Fruit fly (Drosophila melanogaster) whole organism, embryonic: ENCODE measurements around the gene CG42820.
A peak's percentile ranks its signal among the peaks of the same experiment; 100 is the strongest.

Experiments
- Antp ChIP-seq: fragments of 200-800 bp; sonication (Bioruptor generic); optimal IDR thresholded peaks from 3 replicates; lab custom pipeline; 2016; ENCODE audit warnings: missing biosample characterization, missing genetic modification characterization
- Bgb ChIP-seq: fragments of 200-800 bp; sonication (Bioruptor generic); IDR thresholded peaks from 2 replicates; pipeline ENCODE4 v1.3.6; 2022; ENCODE audit warnings: missing biosample characterization, missing genetic modification characterization; ENCODE audit not compliant: partially characterized antibody
- BtbVII ChIP-seq: fragments of 200-800 bp; sonication (Bioruptor generic); optimal IDR thresholded peaks from 3 replicates; lab custom pipeline; 2017; ENCODE audit warnings: missing biosample characterization, mild to moderate bottlenecking, missing genetic modification characterization
- CG10267 ChIP-seq: fragments of 200-800 bp; sonication (Bioruptor generic); optimal IDR thresholded peaks from 2 replicates; lab custom pipeline; 2018; ENCODE audit warnings: missing biosample characterization, mild to moderate bottlenecking, missing genetic modification characterization, moderate library complexity
- CG10565 ChIP-seq: fragments of 200-800 bp; sonication (Bioruptor generic); optimal IDR thresholded peaks from 3 replicates; lab custom pipeline; 2016; ENCODE audit warnings: missing biosample characterization, mild to moderate bottlenecking, missing genetic modification characterization
- CG12071 ChIP-seq: fragments of 200-800 bp; sonication (Bioruptor generic); optimal IDR thresholded peaks from 3 replicates; lab custom pipeline; 2018; ENCODE audit warnings: missing biosample characterization, mild to moderate bottlenecking, missing genetic modification characterization
- CG14050 ChIP-seq: fragments of 200-800 bp; sonication (Bioruptor generic); IDR thresholded peaks from 3 replicates; pipeline ENCODE4 v1.3.6; 2022; ENCODE audit warnings: missing biosample characterization, missing genetic modification characterization
- CG15514 ChIP-seq: fragments of 200-800 bp; sonication (Bioruptor generic); optimal IDR thresholded peaks from 3 replicates; lab custom pipeline; 2017; ENCODE audit warnings: missing biosample characterization, missing genetic modification characterization, mild to moderate bottlenecking, moderate library complexity, missing genetic modification reagents
- CG16815 ChIP-seq: fragments of 200-800 bp; sonication (Bioruptor generic); optimal IDR thresholded peaks from 3 replicates; lab custom pipeline; 2017; ENCODE audit warnings: missing biosample characterization, mild to moderate bottlenecking, missing genetic modification characterization
- CG17361 ChIP-seq: fragments of 200-800 bp; sonication (Bioruptor generic); IDR thresholded peaks from 3 replicates; pipeline ENCODE4 v1.3.6; 2022; ENCODE audit warnings: missing biosample characterization, missing genetic modification characterization
- CG3163 ChIP-seq: fragments of 200-800 bp; sonication (Bioruptor generic); optimal IDR thresholded peaks from 3 replicates; lab custom pipeline; 2016; ENCODE audit warnings: missing biosample characterization, missing genetic modification characterization
- CG3838 ChIP-seq: fragments of 200-800 bp; sonication (Bioruptor generic); optimal IDR thresholded peaks from 3 replicates; lab custom pipeline; 2016; ENCODE audit warnings: missing biosample characterization, missing genetic modification characterization
- CG3847 ChIP-seq: fragments of 200-800 bp; sonication (Bioruptor generic); IDR thresholded peaks from 2 replicates; pipeline ENCODE4 v1.3.6; 2022; ENCODE audit warnings: missing biosample characterization, missing genetic modification characterization
- CG4328 ChIP-seq: fragments of 200-800 bp; sonication (Bioruptor generic); optimal IDR thresholded peaks from 3 replicates; lab custom pipeline; 2017; ENCODE audit warnings: missing biosample characterization, missing genetic modification reagents, missing genetic modification characterization
- CG6175 ChIP-seq: fragments of 200-800 bp; sonication (Bioruptor generic); IDR thresholded peaks from 3 replicates; pipeline ENCODE4 v1.3.6; 2022; ENCODE audit warnings: missing biosample characterization, missing genetic modification characterization
- CG6654 ChIP-seq: fragments of 200-800 bp; sonication (Bioruptor generic); optimal IDR thresholded peaks from 2 replicates; lab custom pipeline; 2017; ENCODE audit warnings: missing biosample characterization, mild to moderate bottlenecking, missing genetic modification characterization
- CG7556 ChIP-seq: fragments of 200-800 bp; sonication (Bioruptor generic); optimal IDR thresholded peaks from 2 replicates; lab custom pipeline; 2017; ENCODE audit warnings: missing biosample characterization, mild to moderate bottlenecking, missing genetic modification characterization
- CG9932 ChIP-seq: fragments of 200-800 bp; sonication (Bioruptor generic); IDR thresholded peaks from 2 replicates; pipeline ENCODE4 v1.3.6; 2022; ENCODE audit warnings: missing biosample characterization, missing genetic modification characterization
- CTCF ChIP-seq: fragments of 200-800 bp; sonication (Bioruptor generic); optimal IDR thresholded peaks from 2 replicates; lab custom pipeline; 2017; ENCODE audit warnings: missing biosample characterization, mild to moderate bottlenecking, missing genetic modification characterization, moderate library complexity
- Drgx ChIP-seq: fragments of 200-800 bp; sonication (Bioruptor generic); IDR thresholded peaks from 2 replicates; pipeline ENCODE4 v1.3.6; 2022; ENCODE audit warnings: missing biosample characterization, missing genetic modification characterization
- Ets65A ChIP-seq: fragments of 200-800 bp; sonication (Bioruptor generic); peaks from one replicate; lab custom pipeline; 2016; ENCODE audit warnings: missing biosample characterization, missing genetic modification characterization
- Hmx ChIP-seq: fragments of 200-800 bp; sonication (Bioruptor generic); optimal IDR thresholded peaks from 2 replicates; lab custom pipeline; 2016; ENCODE audit warnings: missing biosample characterization, missing genetic modification characterization
- Hr3 ChIP-seq: fragments of 200-800 bp; sonication (Bioruptor generic); optimal IDR thresholded peaks from 3 replicates; lab custom pipeline; 2016; ENCODE audit warnings: missing biosample characterization, missing genetic modification characterization
- Lim3 ChIP-seq: fragments of 200-800 bp; sonication (Bioruptor generic); IDR thresholded peaks from 2 replicates; pipeline ENCODE4 v1.3.6; 2022; ENCODE audit warnings: missing biosample characterization, missing genetic modification characterization
- Oaz ChIP-seq: fragments of 200-800 bp; sonication (Bioruptor generic); IDR thresholded peaks from 2 replicates; pipeline ENCODE4 v1.3.6; 2022; ENCODE audit warnings: missing biosample characterization, missing genetic modification characterization
- Pdp1 ChIP-seq, 2 experiments: fragments of 200-800 bp; sonication (Bioruptor generic); optimal IDR thresholded peaks; 3 replicates each; lab custom pipeline; 2016; ENCODE audit warnings: missing biosample characterization in 2 of 2, missing genetic modification characterization in 2 of 2, mild to moderate bottlenecking in 1 of 2, moderate library complexity in 1 of 2
- TFAM ChIP-seq: fragments of 200-800 bp; sonication (Bioruptor generic); optimal IDR thresholded peaks from 2 replicates; lab custom pipeline; 2017; ENCODE audit warnings: missing biosample characterization, missing genetic modification characterization, inconsistent platforms
- YL-1 ChIP-seq: fragments of 200-800 bp; sonication (Bioruptor generic); optimal IDR thresholded peaks from 3 replicates; lab custom pipeline; 2017; ENCODE audit warnings: missing biosample characterization, mild to moderate bottlenecking, missing genetic modification characterization
- az2 ChIP-seq: fragments of 200-800 bp; sonication (Bioruptor generic); optimal IDR thresholded peaks from 3 replicates; lab custom pipeline; 2016; ENCODE audit warnings: missing biosample characterization, missing genetic modification characterization
- cas ChIP-seq: fragments of 200-800 bp; sonication (Bioruptor generic); IDR thresholded peaks from 2 replicates; pipeline ENCODE4 v1.3.6; 2022; ENCODE audit warnings: missing biosample characterization, missing genetic modification characterization
- corto ChIP-seq: fragments of 200-800 bp; sonication (Bioruptor generic); optimal IDR thresholded peaks from 2 replicates; lab custom pipeline; 2016; ENCODE audit warnings: missing biosample characterization, mild to moderate bottlenecking, missing genetic modification characterization, moderate library complexity
- disco-r ChIP-seq: fragments of 200-800 bp; sonication (Bioruptor generic); optimal IDR thresholded peaks from 2 replicates; lab custom pipeline; 2016; ENCODE audit warnings: missing biosample characterization, missing genetic modification characterization
- en ChIP-seq: fragments of 200-800 bp; sonication (Bioruptor generic); optimal IDR thresholded peaks from 2 replicates; lab custom pipeline; 2016; ENCODE audit warnings: missing biosample characterization, missing genetic modification characterization
- gce ChIP-seq: fragments of 200-800 bp; sonication (Bioruptor generic); IDR thresholded peaks from 3 replicates; pipeline ENCODE4 v1.3.6; 2022; ENCODE audit warnings: missing biosample characterization, missing genetic modification characterization
- grn ChIP-seq: fragments of 200-800 bp; sonication (Bioruptor generic); optimal IDR thresholded peaks from 3 replicates; lab custom pipeline; 2017; ENCODE audit warnings: missing biosample characterization, missing genetic modification characterization
- gro ChIP-seq: fragments of 200-800 bp; sonication (Bioruptor generic); optimal IDR thresholded peaks from 2 replicates; lab custom pipeline; 2016; ENCODE audit warnings: missing biosample characterization, missing genetic modification characterization
- ham ChIP-seq: fragments of 200-800 bp; sonication (Bioruptor generic); IDR thresholded peaks from 2 replicates; pipeline ENCODE4 v1.3.6; 2022; ENCODE audit warnings: missing biosample characterization, missing genetic modification characterization
- hkb ChIP-seq, 2 experiments: fragments of 200-800 bp in 1 of 2; fragments of >200 bp in 1 of 2; sonication (Bioruptor generic) in 1 of 2; IDR thresholded peaks in 1 of 2; optimal IDR thresholded peaks in 1 of 2; 2 replicates each; pipeline versions ENCODE4 v1.3.6 to Lab custom; 2017 to 2022; ENCODE audit warnings: missing biosample characterization in 1 of 2, missing genetic modification characterization in 1 of 2
- jigr1 ChIP-seq: fragments of 200-800 bp; sonication (Bioruptor generic); IDR thresholded peaks from 3 replicates; pipeline ENCODE4 v1.3.6; 2022; ENCODE audit warnings: missing biosample characterization, missing genetic modification characterization
- luna ChIP-seq: fragments of 200-800 bp; sonication (Bioruptor generic); optimal IDR thresholded peaks from 2 replicates; lab custom pipeline; 2016; ENCODE audit warnings: missing biosample characterization, missing genetic modification characterization
- mld ChIP-seq: fragments of 200-800 bp; sonication (Bioruptor generic); IDR thresholded peaks from 3 replicates; pipeline ENCODE4 v1.3.6; 2022; ENCODE audit warnings: missing biosample characterization, missing genetic modification characterization; ENCODE audit not compliant: partially characterized antibody
- nerfin-2 ChIP-seq: fragments of 200-800 bp; sonication (Bioruptor generic); IDR thresholded peaks from 2 replicates; pipeline ENCODE4 v1.3.6; 2022; ENCODE audit warnings: missing biosample characterization, missing genetic modification characterization; ENCODE audit not compliant: partially characterized antibody
- nmo ChIP-seq: fragments of 200-800 bp; sonication (Bioruptor generic); optimal IDR thresholded peaks from 2 replicates; lab custom pipeline; 2018; ENCODE audit warnings: missing biosample characterization, mild to moderate bottlenecking, missing genetic modification characterization, moderate library complexity
- nom ChIP-seq: fragments of 200-800 bp; sonication (Bioruptor generic); optimal IDR thresholded peaks from 2 replicates; lab custom pipeline; 2017; ENCODE audit warnings: missing biosample characterization, missing genetic modification characterization, mild to moderate bottlenecking, moderate library complexity, missing genetic modification reagents
- ranshi ChIP-seq: fragments of 200-800 bp; sonication (Bioruptor generic); IDR thresholded peaks from 2 replicates; pipeline ENCODE4 v1.3.6; 2022; ENCODE audit warnings: missing biosample characterization, missing genetic modification characterization
- sens-2 ChIP-seq: fragments of 200-800 bp; sonication (Bioruptor generic); IDR thresholded peaks from 2 replicates; pipeline ENCODE4 v1.3.6; 2022; ENCODE audit warnings: missing biosample characterization, missing genetic modification characterization
- seq ChIP-seq: fragments of 200-800 bp; sonication (Bioruptor generic); IDR thresholded peaks from 2 replicates; pipeline ENCODE4 v1.3.6; 2022; ENCODE audit warnings: missing biosample characterization, missing genetic modification characterization
- unpg ChIP-seq: fragments of 200-800 bp; sonication (Bioruptor generic); optimal IDR thresholded peaks from 3 replicates; lab custom pipeline; 2018; ENCODE audit warnings: missing biosample characterization, mild to moderate bottlenecking, missing genetic modification characterization, moderate library complexity
- usp ChIP-seq: fragments of >200 bp; optimal IDR thresholded peaks from 2 replicates; lab custom pipeline; 2017; ENCODE audit warnings: missing biosample characterization, missing genetic modification characterization
- wor ChIP-seq: fragments of 200-800 bp; sonication (Bioruptor generic); IDR thresholded peaks from 2 replicates; pipeline ENCODE4 v1.3.6; 2022; ENCODE audit warnings: missing biosample characterization, missing genetic modification characterization
- zfh2 ChIP-seq: fragments of 200-800 bp; sonication (Bioruptor generic); optimal IDR thresholded peaks from 2 replicates; lab custom pipeline; 2016; ENCODE audit warnings: missing biosample characterization, missing genetic modification characterization

Gene CG42820

DNA sequence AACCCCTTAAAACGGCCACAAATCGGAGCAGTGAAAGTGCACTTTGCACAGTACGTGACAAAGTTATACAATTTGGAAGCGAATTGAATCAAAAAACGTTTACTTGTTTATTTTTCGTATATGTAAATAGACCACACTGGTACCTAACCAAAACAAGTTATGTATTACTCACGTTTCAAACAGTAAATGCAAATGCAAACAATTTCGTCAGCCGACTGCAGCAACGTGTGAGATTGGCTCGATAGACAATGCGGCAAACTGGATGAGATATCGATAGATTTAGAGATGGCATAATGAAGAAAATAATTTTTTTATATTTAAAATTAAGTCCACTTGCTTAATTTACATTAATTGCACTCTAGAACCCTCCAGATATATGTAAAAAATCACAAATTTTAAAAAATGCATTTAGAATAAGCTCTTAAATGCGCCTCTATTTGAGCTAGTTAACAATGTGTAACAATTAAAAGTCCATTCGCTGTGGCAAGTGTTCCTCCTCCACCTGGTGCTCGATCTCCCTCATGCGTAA lies 10.6 kb downstream of the CG42820 start, which contains the start of gene AlaRS:
Gene AlaRS, minus strand, starts transcription at position 257 of the 529 bp plus-strand sequence.
- TF ChIP-seq CTCF (GFP tag; lab: Kevin White, UChicago) (no peak), CG3163 (no peak), Hmx (GFP tag; lab: Kevin White, UChicago) (no peak), CG4328 (GFP tag; lab: Kevin White, UChicago) (peak; percentile 27), CG3838 (GFP tag; lab: Kevin White, UChicago) (no peak), mld (GFP tag; lab: Robert Waterston, UW) (no peak), CG15514 (GFP tag; lab: Kevin White, UChicago) (peak; percentile 84), CG6175 (GFP tag; lab: Robert Waterston, UW) (no peak), YL-1 (GFP tag; lab: Kevin White, UChicago) (peak; percentile 83), gro (GFP tag; lab: Kevin White, UChicago) (peak; percentile 22), corto (GFP tag; lab: Kevin White, UChicago) (peak; percentile 50), CG7556 (GFP tag; lab: Kevin White, UChicago) (peak; percentile 56), Pdp1 (GFP tag; optimal IDR thresholded peaks at IDR 0.05; lab: Kevin White, UChicago) (peak in 1 of 2 experiments; percentile 60), seq (GFP tag; lab: Robert Waterston, UW) (no peak), luna (no peak), CG6654 (GFP tag; lab: Kevin White, UChicago) (no peak), unpg (GFP tag; lab: Kevin White, UChicago) (peak; percentile 41), cas (GFP tag; lab: Robert Waterston, UW) (no peak), nmo (GFP tag; lab: Kevin White, UChicago) (peak; percentile 41), CG10267 (tag; lab: Kevin White, UChicago) (peak; percentile 67), hkb (optimal IDR thresholded peaks at IDR 0.05; lab: Kevin White, UChicago) (no peak), hkb (GFP tag; IDR thresholded peaks at IDR 0.05; lab: Robert Waterston, UW) (no peak; the same call in 1 of the 2 replicates), CG3847 (GFP tag; lab: Robert Waterston, UW) (0 out of 2 replicates have a peak, but pooled peaks have one; percentile 9), BtbVII (GFP tag; lab: Kevin White, UChicago) (no peak), usp (GFP tag; lab: Kevin White, UChicago) (no peak), CG12071 (GFP tag; lab: Kevin White, UChicago) (no peak), CG16815 (no peak), zfh2 (GFP tag; lab: Kevin White, UChicago) (no peak), grn (GFP tag; lab: Kevin White, UChicago) (no peak), gce (no peak), ranshi (GFP tag; lab: Robert Waterston, UW) (no peak), Lim3 (GFP tag; lab: Robert Waterston, UW) (no peak), wor (GFP tag; lab: Robert Waterston, UW) (no peak), TFAM (GFP tag; lab: Kevin White, UChicago) (no peak), CG17361 (GFP tag; lab: Robert Waterston, UW) (peak; percentile 51; the same call in 2 of the 3 replicates), CG14050 (no peak; the same call in 2 of the 3 replicates), en (GFP tag; lab: Kevin White, UChicago) (no peak), Antp (no peak), disco-r (GFP tag; lab: Kevin White, UChicago) (no peak), Hr3 (peak; percentile 24), Drgx (GFP tag; lab: Robert Waterston, UW) (no peak), jigr1 (GFP tag; lab: Robert Waterston, UW) (no peak; the same call in 2 of the 3 replicates), ham (GFP tag; lab: Robert Waterston, UW) (no peak), Bgb (GFP tag; lab: Robert Waterston, UW) (peak; percentile 56), Oaz (GFP tag; lab: Robert Waterston, UW) (no peak), nom (GFP tag; lab: Kevin White, UChicago) (peak; percentile 34), CG10565 (GFP tag; lab: Kevin White, UChicago) (no peak), CG9932 (GFP tag; lab: Robert Waterston, UW) (peak; percentile 49), az2 (GFP tag; lab: Kevin White, UChicago) (no peak), nerfin-2 (GFP tag; lab: Robert Waterston, UW) (peak; percentile 36; the same call in 1 of the 2 replicates), Ets65A (no peak), sens-2 (GFP tag; lab: Robert Waterston, UW) (no peak)
